Worm (Caenorhabditis elegans): ENCODE data around the gene ttbk-8.2.

DNA sequence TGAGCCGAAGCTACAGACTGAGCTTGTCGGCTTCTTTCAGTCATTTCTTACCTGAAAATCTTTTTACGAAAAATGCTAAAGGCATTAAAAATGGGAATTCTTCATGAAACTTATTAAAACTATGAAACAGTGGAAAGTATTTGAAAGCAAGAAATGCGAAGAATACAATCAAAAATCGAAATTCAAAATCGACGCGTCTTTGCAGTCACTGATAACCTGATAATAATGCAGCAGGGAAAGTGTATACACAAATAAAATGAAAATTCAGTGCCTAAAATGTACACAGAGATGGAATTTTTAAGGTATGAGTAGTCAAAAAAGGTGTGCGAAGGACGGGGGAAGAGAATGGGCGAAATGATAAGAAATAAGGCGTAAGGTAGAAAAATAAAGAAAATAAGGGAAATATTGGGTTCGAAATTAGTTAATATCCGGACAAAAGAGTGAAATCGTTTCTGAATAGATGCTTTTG lies 17.1 kb upstream of the ttbk-8.2 start, which contains the start of gene C39H7.4:
- TF ChIP-seq unc-62 (GFP tag; optimal IDR thresholded peaks at IDR 0.05): no peak
- no peak for TF ChIP-seq R02D3.7 (tag; optimal IDR thresholded peaks at IDR 0.05)
- no peak for TF ChIP-seq skn-1 (tag; optimal IDR thresholded peaks at IDR 0.05)
- peak; percentile 97 for TF ChIP-seq fos-1 (tag; optimal IDR thresholded peaks at IDR 0.05)
- TF ChIP-seq nhr-25 (tag; optimal IDR thresholded peaks at IDR 0.05): no peak
- TF ChIP-seq nhr-237 (tag; optimal IDR thresholded peaks at IDR 0.05): no peak
- TF ChIP-seq ZK546.5 (tag; optimal IDR thresholded peaks at IDR 0.05): no peak
- no peak for TF ChIP-seq unc-55 (GFP tag; optimal IDR thresholded peaks at IDR 0.05)
- TF ChIP-seq nhr-11 (tag; optimal IDR thresholded peaks at IDR 0.05): no peak

Data from whole organism, L2 larva.